Worm (Caenorhabditis elegans): ENCODE data around the gene srx-76.

DNA sequence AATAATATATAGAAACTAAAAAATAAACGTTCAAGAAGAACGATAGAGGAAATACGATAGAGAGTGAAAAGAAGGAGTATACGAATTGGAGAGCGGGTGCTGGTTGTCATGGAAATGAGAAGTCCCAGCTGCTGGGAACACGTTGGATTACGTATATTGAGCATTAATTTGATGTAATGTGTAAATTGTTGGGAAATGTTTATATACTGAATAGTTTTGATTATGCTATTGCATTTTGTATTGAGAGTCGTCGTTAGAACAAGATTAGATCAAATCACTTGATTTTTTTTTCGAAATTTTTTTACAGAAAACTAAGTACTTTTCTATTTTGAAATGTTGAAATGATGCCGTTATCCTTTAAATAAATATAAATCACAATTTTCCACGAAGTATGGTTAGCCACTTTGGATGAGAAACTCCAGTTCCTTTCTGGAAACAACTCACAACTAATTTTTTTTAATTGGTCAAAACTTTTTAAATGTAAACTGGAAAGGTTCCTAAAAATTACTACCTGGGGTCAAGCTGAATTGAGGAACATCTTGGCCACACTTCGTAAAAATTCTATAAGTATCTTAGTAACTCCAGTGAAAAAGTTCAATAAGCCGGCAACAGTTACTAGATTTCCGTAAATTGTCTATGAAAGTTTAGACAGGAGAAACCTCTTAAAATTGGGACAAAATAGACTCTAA, 47.8 kb upstream of the srx-76 start, which contains the start of gene nphp-4:
- TF ChIP-seq unc-39 (tag; optimal IDR thresholded peaks at IDR 0.05) (no peak), pqm-1 (tag; optimal IDR thresholded peaks at IDR 0.05) (no peak), ceh-9 (tag; optimal IDR thresholded peaks at IDR 0.05) (no peak), nhr-77 (tag; optimal IDR thresholded peaks at IDR 0.05) (no peak), lsy-12 (tag; optimal IDR thresholded peaks at IDR 0.05) (no peak), unc-62 (GFP tag; optimal IDR thresholded peaks at IDR 0.05) (no peak)

Measured in whole organism, L3 larva.